Worm (Caenorhabditis elegans) whole organism, L1 larva: ENCODE measurements around the gene C49H3.12.

Experiments
- C04F5.9 ChIP-seq: sonication (generic microtip); optimal IDR thresholded peaks from 2 replicates; lab custom pipeline; 2016; ENCODE audit warnings: missing genetic modification characterization, missing compliant biosample characterization
- C34B4.2 ChIP-seq: sonication (generic microtip); optimal IDR thresholded peaks from 2 replicates; lab custom pipeline; 2017; ENCODE audit warnings: mild to moderate bottlenecking, missing genetic modification characterization, missing compliant biosample characterization
- aha-1 ChIP-seq: fragments of 150-350 bp; optimal IDR thresholded peaks from 2 replicates; lab custom pipeline; 2014; ENCODE audit warnings: missing biosample characterization, missing genetic modification characterization
- aly-2 ChIP-seq: fragments of 150-350 bp; optimal IDR thresholded peaks from 2 replicates; lab custom pipeline; 2014; ENCODE audit warnings: missing biosample characterization, missing genetic modification characterization
- blmp-1 ChIP-seq: fragments of 150-350 bp; optimal IDR thresholded peaks from 2 replicates; lab custom pipeline; 2014; ENCODE audit warnings: missing biosample characterization, missing genetic modification characterization
- ces-1 ChIP-seq: fragments of 150-350 bp; optimal IDR thresholded peaks from 2 replicates; lab custom pipeline; 2014; ENCODE audit warnings: missing biosample characterization, missing genetic modification reagents, missing genetic modification characterization
- dpl-1 ChIP-seq, 3 experiments: fragments of 150-350 bp in 2 of 3; sonication (generic microtip) in 1 of 3; optimal IDR thresholded peaks; 2 replicates each; lab custom pipeline; 2014 to 2017; ENCODE audit warnings: missing biosample characterization in 3 of 3, missing genetic modification characterization in 3 of 3, missing genetic modification reagents in 3 of 3
- dsc-1 ChIP-seq: sonication (generic microtip); optimal IDR thresholded peaks from 2 replicates; lab custom pipeline; 2016; ENCODE audit warnings: mild to moderate bottlenecking, missing genetic modification characterization, missing compliant biosample characterization
- efl-1 ChIP-seq, 4 experiments: fragments of 150-350 bp; optimal IDR thresholded peaks in 3 of 4; peaks in 1 of 4; 1 replicate in 1 of 4; 2 replicates in 3 of 4; lab custom pipeline; 2014; ENCODE audit warnings: missing biosample characterization in 2 of 4, missing genetic modification characterization in 2 of 4, missing genetic modification reagents in 2 of 4
- elt-2 ChIP-seq: sonication (generic microtip); optimal IDR thresholded peaks from 2 replicates; lab custom pipeline; 2016; ENCODE audit warnings: missing genetic modification characterization, mild to moderate bottlenecking, inconsistent platforms, missing compliant biosample characterization, missing genetic modification reagents
- elt-3 ChIP-seq, 6 experiments: fragments of 150-350 bp in 1 of 6; sonication (generic microtip); optimal IDR thresholded peaks; 2 replicates each; lab custom pipeline; 2017 to 2018; ENCODE audit warnings: missing biosample characterization in 6 of 6, missing genetic modification characterization in 6 of 6, inconsistent platforms in 1 of 6
- ets-5 ChIP-seq: fragments of 200-800 bp; sonication (Bioruptor generic); IDR thresholded peaks from 2 replicates; pipeline ENCODE4 v1.3.6; 2022; ENCODE audit warnings: missing genetic modification characterization, missing compliant biosample characterization
- fos-1 ChIP-seq: fragments of 150-350 bp; optimal IDR thresholded peaks from 2 replicates; lab custom pipeline; 2014; ENCODE audit warnings: missing biosample characterization, missing genetic modification characterization
- hlh-17 ChIP-seq: fragments of 200-800 bp; sonication (Bioruptor generic); optimal IDR thresholded peaks from 2 replicates; lab custom pipeline; 2018; ENCODE audit warnings: missing genetic modification characterization, mild to moderate bottlenecking, missing compliant biosample characterization, moderate library complexity, borderline replicate concordance
- hpl-2 ChIP-seq: fragments of 150-350 bp; optimal IDR thresholded peaks from 2 replicates; lab custom pipeline; 2014; ENCODE audit warnings: missing biosample characterization, missing genetic modification reagents, missing genetic modification characterization
- isw-1 ChIP-seq: fragments of 200-800 bp; sonication (Bioruptor generic); IDR thresholded peaks from 2 replicates; pipeline ENCODE4 v1.3.6; 2022; ENCODE audit warnings: missing genetic modification characterization, missing compliant biosample characterization
- lin-13 ChIP-seq: fragments of 150-350 bp; optimal IDR thresholded peaks from 2 replicates; lab custom pipeline; 2014; ENCODE audit warnings: missing biosample characterization, missing genetic modification reagents, missing genetic modification characterization
- lin-15B ChIP-seq: fragments of 150-350 bp; sonication (generic microtip); optimal IDR thresholded peaks from 3 replicates; lab custom pipeline; 2014; ENCODE audit warnings: missing biosample characterization, missing genetic modification characterization
- lin-39 ChIP-seq: fragments of 150-350 bp; optimal IDR thresholded peaks from 2 replicates; lab custom pipeline; 2014; ENCODE audit warnings: missing biosample characterization, missing genetic modification reagents, missing genetic modification characterization
- mab-9 ChIP-seq: fragments of 200-800 bp; sonication (Bioruptor generic); IDR thresholded peaks from 2 replicates; pipeline ENCODE4 v1.3.6; 2022; ENCODE audit warnings: missing genetic modification reagents, missing genetic modification characterization, missing compliant biosample characterization
- mdl-1 ChIP-seq, 2 experiments: fragments of 150-350 bp; optimal IDR thresholded peaks; 2 replicates each; lab custom pipeline; 2014 to 2017; ENCODE audit warnings: missing biosample characterization in 2 of 2, missing genetic modification characterization in 2 of 2, inconsistent platforms in 1 of 2
- mep-1 ChIP-seq: fragments of 150-350 bp; optimal IDR thresholded peaks from 2 replicates; lab custom pipeline; 2014; ENCODE audit warnings: missing biosample characterization, missing genetic modification characterization
- nhr-11 ChIP-seq: fragments of 150-350 bp; optimal IDR thresholded peaks from 2 replicates; lab custom pipeline; 2014; ENCODE audit warnings: missing biosample characterization, missing genetic modification characterization
- nhr-12 ChIP-seq: sonication (generic microtip); optimal IDR thresholded peaks from 2 replicates; lab custom pipeline; 2017; ENCODE audit warnings: missing biosample characterization, missing genetic modification characterization
- nhr-19 ChIP-seq: fragments of 200-800 bp; sonication (Bioruptor generic); conservative IDR thresholded peaks from 2 replicates; pipeline ENCODE4 v1.3.6; 2022; ENCODE audit warnings: missing genetic modification characterization, missing compliant biosample characterization
- nhr-20 ChIP-seq: sonication (generic microtip); optimal IDR thresholded peaks from 2 replicates; lab custom pipeline; 2016; ENCODE audit warnings: mild to moderate bottlenecking, missing genetic modification characterization, missing compliant biosample characterization
- nhr-237 ChIP-seq: fragments of 150-350 bp; optimal IDR thresholded peaks from 2 replicates; lab custom pipeline; 2014; ENCODE audit warnings: missing biosample characterization, missing genetic modification characterization
- nhr-28 ChIP-seq: fragments of 150-350 bp; optimal IDR thresholded peaks from 2 replicates; lab custom pipeline; 2014; ENCODE audit warnings: missing biosample characterization, missing genetic modification characterization
- nhr-47 ChIP-seq: sonication (generic microtip); optimal IDR thresholded peaks from 2 replicates; lab custom pipeline; 2016; ENCODE audit warnings: mild to moderate bottlenecking, missing genetic modification characterization, moderate library complexity, missing compliant biosample characterization
- nhr-71 ChIP-seq: sonication (generic microtip); optimal IDR thresholded peaks from 2 replicates; lab custom pipeline; 2016; ENCODE audit warnings: mild to moderate bottlenecking, missing genetic modification characterization, moderate library complexity, missing compliant biosample characterization
- nhr-76 ChIP-seq: sonication (generic microtip); optimal IDR thresholded peaks from 2 replicates; lab custom pipeline; 2017; ENCODE audit warnings: missing biosample characterization, missing genetic modification characterization
- nhr-77 ChIP-seq: fragments of 150-350 bp; optimal IDR thresholded peaks from 2 replicates; lab custom pipeline; 2014; ENCODE audit warnings: missing biosample characterization, missing genetic modification characterization
- nhr-84 ChIP-seq: sonication (generic microtip); optimal IDR thresholded peaks from 2 replicates; lab custom pipeline; 2017; ENCODE audit warnings: missing biosample characterization, missing genetic modification characterization
- nhr-85 ChIP-seq: sonication (generic microtip); peaks from one replicate; lab custom pipeline; 2016; ENCODE audit warnings: missing genetic modification characterization, inconsistent platforms, missing compliant biosample characterization
- nhr-90 ChIP-seq: sonication (generic microtip); optimal IDR thresholded peaks from 2 replicates; lab custom pipeline; 2016; ENCODE audit warnings: mild to moderate bottlenecking, missing genetic modification characterization, missing compliant biosample characterization; ENCODE audit not compliant: poor library complexity
- pag-3 ChIP-seq: sonication (generic microtip); optimal IDR thresholded peaks from 2 replicates; lab custom pipeline; 2017; ENCODE audit warnings: missing genetic modification characterization, mild to moderate bottlenecking, missing compliant biosample characterization, antibody characterized with exemption, borderline replicate concordance; ENCODE audit not compliant: insufficient read depth
- skn-1 ChIP-seq: fragments of 150-350 bp; optimal IDR thresholded peaks from 2 replicates; lab custom pipeline; 2014; ENCODE audit warnings: missing biosample characterization, missing genetic modification characterization
- snu-23 ChIP-seq: sonication (generic microtip); optimal IDR thresholded peaks from 2 replicates; lab custom pipeline; 2016; ENCODE audit warnings: missing genetic modification characterization, missing compliant biosample characterization
- sox-4 ChIP-seq: sonication (generic microtip); optimal IDR thresholded peaks from 2 replicates; lab custom pipeline; 2016; ENCODE audit warnings: missing genetic modification characterization, missing compliant biosample characterization
- sptf-1 ChIP-seq: fragments of 150-350 bp; optimal IDR thresholded peaks from 2 replicates; lab custom pipeline; 2014; ENCODE audit warnings: missing biosample characterization, missing genetic modification characterization
- sup-37 ChIP-seq: fragments of 200-800 bp; sonication (Bioruptor generic); optimal IDR thresholded peaks from 2 replicates; lab custom pipeline; 2018; ENCODE audit warnings: mild to moderate bottlenecking, missing genetic modification characterization, missing compliant biosample characterization
- tbx-2 ChIP-seq: sonication (generic microtip); optimal IDR thresholded peaks from 2 replicates; lab custom pipeline; 2016; ENCODE audit warnings: missing genetic modification characterization, missing compliant biosample characterization
- unc-130 ChIP-seq: fragments of 150-350 bp; optimal IDR thresholded peaks from 2 replicates; lab custom pipeline; 2017; ENCODE audit warnings: missing biosample characterization, missing genetic modification characterization, inconsistent platforms
- unc-30 ChIP-seq: sonication (generic microtip); optimal IDR thresholded peaks from 2 replicates; lab custom pipeline; 2017; ENCODE audit warnings: missing biosample characterization, missing genetic modification characterization
- unc-62 ChIP-seq: fragments of 150-350 bp; optimal IDR thresholded peaks from 2 replicates; lab custom pipeline; 2014; ENCODE audit warnings: missing biosample characterization, missing genetic modification reagents, missing genetic modification characterization
- zag-1 ChIP-seq: fragments of 150-350 bp; optimal IDR thresholded peaks from 2 replicates; lab custom pipeline; 2014; ENCODE audit warnings: missing biosample characterization, missing genetic modification characterization
- ztf-11 ChIP-seq, 2 experiments: sonication (generic microtip); optimal IDR thresholded peaks; 2 replicates each; lab custom pipeline; 2016 to 2017; ENCODE audit warnings: missing genetic modification characterization in 2 of 2, missing biosample characterization in 1 of 2, missing compliant biosample characterization in 1 of 2

The C49H3.12 gene

DNA sequence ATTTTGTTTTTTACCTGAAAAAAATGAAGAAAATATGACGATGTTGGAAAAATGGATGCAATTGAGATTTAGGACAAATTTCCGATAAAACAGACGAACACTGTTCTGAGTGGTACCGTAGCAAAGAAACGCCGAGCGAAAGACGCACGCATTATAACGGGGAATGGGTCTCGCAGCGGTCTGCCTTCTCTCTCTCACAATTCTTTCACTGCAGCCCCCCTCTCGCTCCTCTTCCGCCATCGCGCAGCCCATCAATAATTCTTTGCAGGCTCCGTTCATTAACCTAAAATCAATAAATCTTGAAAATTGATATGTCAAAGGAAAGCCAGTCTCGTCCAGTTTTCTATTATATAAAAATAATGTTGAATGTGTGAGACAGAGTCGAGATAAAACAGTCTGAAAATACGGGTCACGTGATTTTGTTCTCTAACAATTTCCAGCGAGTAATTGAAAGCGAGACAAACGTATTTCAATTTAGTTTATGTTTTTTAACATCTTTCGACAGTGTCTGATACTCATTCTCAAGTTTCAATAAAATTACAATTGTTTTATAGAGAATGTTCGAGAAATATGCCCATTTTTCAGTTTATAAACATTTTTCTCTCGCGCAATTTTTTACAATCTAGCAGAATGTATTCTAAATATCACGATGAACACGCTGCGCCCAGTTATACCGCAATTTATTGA, 17.5 kb downstream of the C49H3.12 start (continued):
- TF ChIP-seq nhr-77 (tag; lab: Kevin White, UChicago) (no peak), skn-1 (tag; lab: Kevin White, UChicago) (no peak), nhr-12 (tag; lab: Kevin White, UChicago) (no peak), mep-1 (tag; lab: Kevin White, UChicago) (peak; percentile 53), lin-13 (GFP tag; lab: Kevin White, UChicago) (no peak), mdl-1 (tag; optimal IDR thresholded peaks at IDR 0.05; lab: Kevin White, UChicago) (peak in 1 of 2 experiments; percentile 13), snu-23 (GFP tag; lab: Kevin White, UChicago) (peak; percentile 37), nhr-11 (tag; lab: Kevin White, UChicago) (no peak), sptf-1 (tag; lab: Kevin White, UChicago) (no peak), isw-1 (GFP tag; lab: Robert Waterston, UW) (no peak; the same call in 1 of the 2 replicates), dpl-1 (GFP tag; optimal IDR thresholded peaks at IDR 0.05; lab: Kevin White, UChicago) (no peak), elt-3 (tag; optimal IDR thresholded peaks at IDR 0.05; lab: Kevin White, UChicago) (no peak)

DNA sequence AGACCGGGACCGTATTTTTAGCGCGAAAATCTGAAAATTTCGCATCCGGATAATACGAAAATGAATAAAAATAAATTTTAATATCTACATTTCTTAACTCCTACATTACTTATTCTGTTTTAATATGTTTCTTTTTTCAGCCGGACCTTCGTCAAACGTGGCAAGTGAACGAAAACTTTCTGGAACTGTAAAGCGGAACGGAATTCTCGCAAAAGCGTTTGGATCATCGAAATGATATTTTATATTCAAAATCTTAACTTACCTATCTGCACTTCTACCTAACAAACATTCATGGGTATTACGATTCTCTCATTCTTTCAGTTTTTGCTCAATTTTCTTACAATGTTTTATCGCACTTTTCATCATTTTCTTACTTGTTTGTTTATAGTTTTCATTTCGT, 20.5 kb downstream of the C49H3.12 start:
- TF ChIP-seq efl-1 (optimal IDR thresholded peaks at IDR 0.05; lab: Kevin White, UChicago): no peak
- peak in 1 of 2 experiments; percentile 91 for TF ChIP-seq efl-1 (GFP tag; optimal IDR thresholded peaks at IDR 0.05 in 1 of 2; lab: Kevin White, UChicago)
- no peak for TF ChIP-seq hpl-2 (GFP tag; lab: Kevin White, UChicago)
- TF ChIP-seq nhr-84 (tag; lab: Kevin White, UChicago): no peak

DNA sequence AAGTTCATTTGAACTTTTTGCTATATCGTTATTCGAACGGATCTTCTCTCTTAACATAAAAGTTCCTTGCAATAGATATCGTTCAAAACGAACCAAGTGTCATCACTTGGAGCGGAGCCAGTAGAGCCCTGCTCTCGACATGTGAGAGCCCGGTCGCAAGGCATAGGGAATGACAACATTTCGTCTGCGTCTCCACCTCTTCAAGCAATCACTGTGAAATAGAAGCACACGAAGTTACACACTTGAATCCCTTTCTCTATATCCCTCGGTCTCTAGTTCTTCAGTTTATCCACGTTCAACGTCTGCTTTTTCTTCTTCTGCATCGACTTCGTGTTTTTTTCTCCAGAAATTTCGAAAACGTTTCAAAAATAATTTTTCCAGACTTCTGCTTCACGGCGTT, 23.8 kb downstream of the C49H3.12 start, which contains the start of gene C49H3.6:
TSS of gene C49H3.6 (plus strand) at position 380 of the 400 bp plus-strand sequence.
- no peak for TF ChIP-seq elt-2 (tag; lab: Kevin White, UChicago)
- no peak for TF ChIP-seq nhr-237
- no peak for TF ChIP-seq pag-3 (tag; lab: Kevin White, UChicago)
- TF ChIP-seq nhr-77 (tag; lab: Kevin White, UChicago): no peak
- TF ChIP-seq lin-39 (tag; lab: Kevin White, UChicago): no peak
- TF ChIP-seq unc-62 (GFP tag; lab: Kevin White, UChicago): no peak
- no peak for TF ChIP-seq nhr-12 (tag; lab: Kevin White, UChicago)
- TF ChIP-seq blmp-1: no peak
- TF ChIP-seq aha-1 (tag; lab: Kevin White, UChicago): no peak
- peak; percentile 17 for TF ChIP-seq nhr-20
- no peak for TF ChIP-seq ces-1 (GFP tag; lab: Kevin White, UChicago)
- no peak for TF ChIP-seq nhr-19 (GFP tag; lab: Robert Waterston, UW)
- TF ChIP-seq skn-1 (tag; lab: Kevin White, UChicago): no peak
- TF ChIP-seq dsc-1: peak; percentile 23
- TF ChIP-seq sox-4 (tag; lab: Kevin White, UChicago): no peak
- peak; percentile 38 for TF ChIP-seq mep-1 (tag; lab: Kevin White, UChicago)
- no peak for TF ChIP-seq sup-37 (GFP tag; lab: Kevin White, UChicago)
- no peak for TF ChIP-seq mab-9 (GFP tag; lab: Robert Waterston, UW)
- TF ChIP-seq C34B4.2: no peak
- TF ChIP-seq ets-5 (GFP tag; lab: Robert Waterston, UW): no peak
- TF ChIP-seq aly-2 (tag; lab: Kevin White, UChicago): no peak
- no peak for TF ChIP-seq ztf-11 (tag; optimal IDR thresholded peaks at IDR 0.05; lab: Kevin White, UChicago)
- TF ChIP-seq elt-3 (tag; optimal IDR thresholded peaks at IDR 0.05; lab: Kevin White, UChicago): no peak
- no peak for TF ChIP-seq hlh-17 (GFP tag; lab: Kevin White, UChicago)
- no peak for TF ChIP-seq zag-1 (tag; lab: Kevin White, UChicago)
- TF ChIP-seq nhr-85: no peak
- no peak for TF ChIP-seq nhr-76 (tag; lab: Kevin White, UChicago)
- TF ChIP-seq unc-130 (tag; lab: Kevin White, UChicago): no peak
- no peak for TF ChIP-seq nhr-28 (tag; lab: Kevin White, UChicago)
- no peak for TF ChIP-seq unc-30 (tag; lab: Kevin White, UChicago)
- peak in 1 of 3 experiments; percentile 18 for TF ChIP-seq dpl-1 (GFP tag; optimal IDR thresholded peaks at IDR 0.05; lab: Kevin White, UChicago)
- no peak for TF ChIP-seq C04F5.9 (tag; lab: Kevin White, UChicago)
- TF ChIP-seq snu-23 (GFP tag; lab: Kevin White, UChicago): peak; percentile 47
- TF ChIP-seq nhr-47 (tag; lab: Kevin White, UChicago): no peak
- no peak for TF ChIP-seq nhr-90 (tag; lab: Kevin White, UChicago)
- no peak for TF ChIP-seq lin-15B (tag; lab: Kevin White, UChicago)
- peak; percentile 6 for TF ChIP-seq tbx-2 (tag; lab: Kevin White, UChicago)
- TF ChIP-seq fos-1 (tag; lab: Kevin White, UChicago): no peak
- peak; percentile 55 for TF ChIP-seq nhr-71 (tag; lab: Kevin White, UChicago)
